Fruit fly (Drosophila melanogaster): ENCODE results near the gene CG14645.

CG14645 gene

dm6 chr3R:4291289-4291688 is 43.6 kb upstream of the CG14645 start (continued):
- TF ChIP-seq Abd-B (GFP tag; optimal IDR thresholded peaks at IDR 0.05) (no peak), CG2120 (GFP tag; optimal IDR thresholded peaks at IDR 0.05) (no peak), sr (GFP tag; IDR thresholded peaks at IDR 0.05) (no peak), Chrac-16 (GFP tag; optimal IDR thresholded peaks at IDR 0.05) (no peak), CG2678 (tag; optimal IDR thresholded peaks at IDR 0.05) (no peak), CG3065 (GFP tag; optimal IDR thresholded peaks at IDR 0.05) (no peak), CG2199 (GFP tag; IDR thresholded peaks at IDR 0.05) (no peak), unpg (GFP tag; optimal IDR thresholded peaks at IDR 0.05) (no peak), gcm (GFP tag; optimal IDR thresholded peaks at IDR 0.05) (no peak), ash1 (GFP tag; optimal IDR thresholded peaks at IDR 0.05) (no peak), CG7786 (GFP tag; optimal IDR thresholded peaks at IDR 0.05) (no peak), H15 (GFP tag; IDR thresholded peaks at IDR 0.05) (no peak), tap (tag; optimal IDR thresholded peaks at IDR 0.05) (no peak), CG7745 (tag; optimal IDR thresholded peaks at IDR 0.05) (no peak), CG42726 (GFP tag; IDR thresholded peaks at IDR 0.05; ENCODE audit: partially characterized antibody) (no peak), amos (GFP tag; IDR thresholded peaks at IDR 0.05; ENCODE audit: partially characterized antibody) (no peak), CG13894 (tag; optimal IDR thresholded peaks at IDR 0.05) (peak; percentile 13), Ets65A (GFP tag) (peak; percentile 76), Ssrp (tag; optimal IDR thresholded peaks at IDR 0.05) (no peak), Vsx1 (GFP tag; optimal IDR thresholded peaks at IDR 0.05) (no peak), gcm2 (GFP tag; optimal IDR thresholded peaks at IDR 0.05) (no peak), CG1832 (GFP tag; optimal IDR thresholded peaks at IDR 0.05) (peak; percentile 19), Hr78 (GFP tag; optimal IDR thresholded peaks at IDR 0.05) (no peak), CG10543 (GFP tag; optimal IDR thresholded peaks at IDR 0.05) (peak; percentile 53), CG4730 (GFP tag; IDR thresholded peaks at IDR 0.05) (no peak), CG7271 (tag; optimal IDR thresholded peaks at IDR 0.05) (no peak), sug (tag; optimal IDR thresholded peaks at IDR 0.05) (peak; percentile 69), Sry-δ (GFP tag; optimal IDR thresholded peaks at IDR 0.05) (no peak), CG43689 (GFP tag; IDR thresholded peaks at IDR 0.05) (no peak), vvl (GFP tag; IDR thresholded peaks at IDR 0.05) (no peak), chinmo (GFP tag; IDR thresholded peaks at IDR 0.05; ENCODE audit: partially characterized antibody) (0 out of 4 replicates have a peak, but pooled peaks have one; percentile 28)

DNA sequence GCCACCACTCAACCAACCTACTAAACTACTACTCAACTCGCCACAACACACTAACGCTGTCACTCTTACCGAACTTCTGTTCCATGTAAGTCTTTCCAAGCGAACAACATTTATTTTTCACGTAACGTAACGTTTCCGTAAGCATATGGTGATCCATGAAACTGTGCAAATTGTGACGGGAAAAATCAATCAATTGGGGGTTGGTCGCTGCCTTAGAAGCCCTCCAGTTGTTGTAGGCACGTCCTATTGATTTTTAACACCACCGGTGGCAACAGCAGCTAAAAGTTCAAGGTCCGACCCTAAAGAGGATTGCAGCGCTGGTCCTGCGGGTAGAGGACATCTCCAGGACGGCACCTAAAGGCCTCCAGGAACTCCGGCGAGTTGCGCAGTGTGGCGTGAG is 42.7 kb upstream of the CG14645 start:
- TF ChIP-seq CG17186 (GFP tag; optimal IDR thresholded peaks at IDR 0.05) = no peak
- peak; percentile 43 for TF ChIP-seq CG10431 (GFP tag; optimal IDR thresholded peaks at IDR 0.05)
- TF ChIP-seq Ets65A (GFP tag) = peak; percentile 71
- no peak for TF ChIP-seq CG11247 (GFP tag; IDR thresholded peaks at IDR 0.05)
- peak; percentile 94 for TF ChIP-seq onecut (GFP tag; IDR thresholded peaks at IDR 0.05)
- TF ChIP-seq CG9437 (GFP tag; optimal IDR thresholded peaks at IDR 0.05) = peak; percentile 58
- no peak for TF ChIP-seq CG13287 (GFP tag; IDR thresholded peaks at IDR 0.05; ENCODE audit: partially characterized antibody)
- no peak for TF ChIP-seq Pdp1 (GFP tag; optimal IDR thresholded peaks at IDR 0.05)

dm6 chr3R:4294689-4295088 is 40.2 kb upstream of the CG14645 start, which contains the start of gene Nepl11:
Gene Nepl11 (minus strand): TSS chr3R:4294840.
- TF ChIP-seq MTF-1 (GFP tag; optimal IDR thresholded peaks at IDR 0.05; ENCODE audit: borderline replicate concordance) (no peak), Adf1 (GFP tag; IDR thresholded peaks at IDR 0.05) (no peak), CG4424 (GFP tag; optimal IDR thresholded peaks at IDR 0.05) (no peak), HLH3B (GFP tag; IDR thresholded peaks at IDR 0.05) (no peak), CG11456 (GFP tag; IDR thresholded peaks at IDR 0.05) (no peak), sug (tag; optimal IDR thresholded peaks at IDR 0.05) (peak; percentile 57), CG34376 (GFP tag; optimal IDR thresholded peaks at IDR 0.05) (peak; percentile 70), CG3065 (GFP tag; optimal IDR thresholded peaks at IDR 0.05) (no peak), Asciz (GFP tag; optimal IDR thresholded peaks at IDR 0.05) (no peak)

All from whole organism, embryonic.